Worm (Caenorhabditis elegans) whole organism, L3 larva: ENCODE results near the gene B0001.3.

Experiments
- R02D3.7 ChIP-seq: fragments of 150-350 bp; optimal IDR thresholded peaks from 2 replicates; lab custom pipeline; 2014; ENCODE audit warnings: missing biosample characterization, missing genetic modification characterization
- ama-1 ChIP-seq: fragments of 150-350 bp; optimal IDR thresholded peaks from 2 replicates; lab custom pipeline; 2018
- ceh-16 ChIP-seq: sonication (generic microtip); optimal IDR thresholded peaks from 2 replicates; lab custom pipeline; 2017; ENCODE audit warnings: missing biosample characterization, missing genetic modification characterization
- ceh-82 ChIP-seq: fragments of 150-350 bp; optimal IDR thresholded peaks from 2 replicates; lab custom pipeline; 2014; ENCODE audit warnings: missing biosample characterization, missing genetic modification characterization
- ceh-9 ChIP-seq: sonication (generic microtip); optimal IDR thresholded peaks from 2 replicates; lab custom pipeline; 2018; ENCODE audit warnings: missing biosample characterization, missing genetic modification characterization
- daf-12 ChIP-seq: fragments of 150-350 bp; optimal IDR thresholded peaks from 2 replicates; lab custom pipeline; 2014; ENCODE audit warnings: missing biosample characterization, missing genetic modification reagents, missing genetic modification characterization
- egl-5 ChIP-seq: fragments of 150-350 bp; optimal IDR thresholded peaks from 2 replicates; lab custom pipeline; 2017; ENCODE audit warnings: missing biosample characterization, missing genetic modification reagents, missing genetic modification characterization, inconsistent platforms
- elt-2 ChIP-seq: sonication (generic microtip); optimal IDR thresholded peaks from 2 replicates; lab custom pipeline; 2016; ENCODE audit warnings: missing genetic modification reagents, mild to moderate bottlenecking, missing genetic modification characterization, missing compliant biosample characterization
- eor-1 ChIP-seq, 2 experiments: fragments of 150-350 bp; optimal IDR thresholded peaks; 2 replicates each; lab custom pipeline; 2014 to 2018; ENCODE audit warnings: missing biosample characterization in 2 of 2, missing genetic modification characterization in 2 of 2
- fkh-10 ChIP-seq: sonication (generic microtip); optimal IDR thresholded peaks from 2 replicates; lab custom pipeline; 2017; ENCODE audit warnings: missing biosample characterization, missing genetic modification reagents, missing genetic modification characterization
- fkh-2 ChIP-seq: fragments of 150-350 bp; optimal IDR thresholded peaks from 2 replicates; lab custom pipeline; 2014; ENCODE audit warnings: missing biosample characterization, missing genetic modification reagents, missing genetic modification characterization
- hmg-11 ChIP-seq: sonication (generic microtip); optimal IDR thresholded peaks from 2 replicates; lab custom pipeline; 2016; ENCODE audit warnings: missing genetic modification characterization, missing compliant biosample characterization
- lin-15B ChIP-seq: fragments of 150-350 bp; optimal IDR thresholded peaks from 2 replicates; lab custom pipeline; 2014; ENCODE audit warnings: missing biosample characterization, missing genetic modification characterization
- lin-39 ChIP-seq: fragments of 150-350 bp; optimal IDR thresholded peaks from 2 replicates; lab custom pipeline; 2018; ENCODE audit warnings: missing biosample characterization, missing genetic modification reagents, missing genetic modification characterization
- mdl-1 ChIP-seq: fragments of 150-350 bp; optimal IDR thresholded peaks from 2 replicates; lab custom pipeline; 2014; ENCODE audit warnings: missing biosample characterization, missing genetic modification characterization
- mml-1 ChIP-seq: fragments of 150-350 bp; sonication (generic microtip); optimal IDR thresholded peaks from 3 replicates; lab custom pipeline; 2014; ENCODE audit warnings: missing biosample characterization, missing genetic modification characterization
- nfya-1 ChIP-seq: sonication (generic microtip); optimal IDR thresholded peaks from 2 replicates; lab custom pipeline; 2017; ENCODE audit warnings: missing genetic modification characterization, mild to moderate bottlenecking, missing compliant biosample characterization, antibody characterized with exemption, moderate library complexity; ENCODE audit not compliant: insufficient read depth
- nhr-12 ChIP-seq: fragments of 150-350 bp; optimal IDR thresholded peaks from 2 replicates; lab custom pipeline; 2014; ENCODE audit warnings: missing biosample characterization, missing genetic modification characterization
- nhr-23 ChIP-seq: fragments of 150-350 bp; optimal IDR thresholded peaks from 2 replicates; lab custom pipeline; 2014; ENCODE audit warnings: missing biosample characterization, missing genetic modification reagents, missing genetic modification characterization
- nhr-237 ChIP-seq: fragments of 150-350 bp; optimal IDR thresholded peaks from 2 replicates; lab custom pipeline; 2014; ENCODE audit warnings: missing biosample characterization, missing genetic modification characterization
- nhr-25 ChIP-seq: sonication (generic microtip); optimal IDR thresholded peaks from 2 replicates; lab custom pipeline; 2017; ENCODE audit warnings: missing biosample characterization, missing genetic modification characterization
- nhr-28 ChIP-seq: fragments of 150-350 bp; optimal IDR thresholded peaks from 2 replicates; lab custom pipeline; 2014; ENCODE audit warnings: missing biosample characterization, missing genetic modification characterization
- nhr-67 ChIP-seq: fragments of 150-350 bp; optimal IDR thresholded peaks from 2 replicates; lab custom pipeline; 2014; ENCODE audit warnings: missing biosample characterization, missing genetic modification characterization
- pha-4 ChIP-seq: fragments of 150-350 bp; optimal IDR thresholded peaks from 2 replicates; lab custom pipeline; 2014; ENCODE audit warnings: missing biosample characterization, missing genetic modification reagents, missing genetic modification characterization
- pqm-1 ChIP-seq: fragments of 150-350 bp; optimal IDR thresholded peaks from 2 replicates; lab custom pipeline; 2017; ENCODE audit warnings: missing biosample characterization, missing genetic modification characterization, inconsistent platforms
- sea-2 ChIP-seq: fragments of 150-350 bp; sonication (generic microtip); optimal IDR thresholded peaks from 4 replicates; lab custom pipeline; 2014; ENCODE audit warnings: missing biosample characterization, missing genetic modification reagents, missing genetic modification characterization
- snpc-4 ChIP-seq: fragments of 150-350 bp; optimal IDR thresholded peaks from 2 replicates; lab custom pipeline; 2014; ENCODE audit warnings: missing biosample characterization, missing genetic modification characterization
- tbx-2 ChIP-seq: sonication (generic microtip); optimal IDR thresholded peaks from 2 replicates; lab custom pipeline; 2016; ENCODE audit warnings: mild to moderate bottlenecking, missing genetic modification characterization, missing compliant biosample characterization
- unc-39 ChIP-seq: sonication (generic microtip); optimal IDR thresholded peaks from 4 replicates; lab custom pipeline; 2017; ENCODE audit warnings: missing biosample characterization, missing genetic modification characterization

The B0001.3 gene

ce11 chrIV:12126740-12127472, 18.6 kb downstream of the B0001.3 start:
- TF ChIP-seq fkh-10 (GFP tag; lab: Kevin White, UChicago) (peak; percentile 20), unc-39 (tag; lab: Kevin White, UChicago) (no peak), nhr-28 (tag; lab: Kevin White, UChicago) (no peak), lin-39 (tag; lab: Kevin White, UChicago) (peak; percentile 29), egl-5 (tag; lab: Kevin White, UChicago) (no peak), mdl-1 (no peak), ama-1 (lab: Kevin White, UChicago) (no peak), daf-12 (no peak)

- TF ChIP-seq ceh-9 (tag; lab: Kevin White, UChicago) (no peak), tbx-2 (tag; lab: Kevin White, UChicago) (no peak), pha-4 (tag; lab: Kevin White, UChicago) (no peak), mdl-1 (no peak), R02D3.7 (tag; lab: Kevin White, UChicago) (no peak), ceh-16 (tag; lab: Kevin White, UChicago) (no peak), pqm-1 (no peak), egl-5 (tag; lab: Kevin White, UChicago) (no peak), fkh-10 (GFP tag; lab: Kevin White, UChicago) (no peak), nhr-67 (tag; lab: Kevin White, UChicago) (no peak), snpc-4 (tag; lab: Kevin White, UChicago) (no peak), unc-39 (tag; lab: Kevin White, UChicago) (no peak), fkh-2 (tag; lab: Kevin White, UChicago) (no peak)
These were observed 21.0 kb downstream of the B0001.3 start, which contains the start of gene dhhc-6 for ce11 chrIV:12124314-12125084. dhhc-6 (plus strand) TSS chrIV:12124952.

ce11 chrIV:12122874-12123664, 22.5 kb downstream of the B0001.3 start, which contains the start of gene aly-3:
aly-3 (plus strand) TSS chrIV:12123282.
- TF ChIP-seq lin-15B (tag; lab: Kevin White, UChicago) (peak; percentile 13), nhr-237 (tag; lab: Kevin White, UChicago) (no peak), pha-4 (tag; lab: Kevin White, UChicago) (peak; percentile 59), lin-39 (tag; lab: Kevin White, UChicago) (peak; percentile 9), nfya-1 (tag; lab: Kevin White, UChicago) (peak; percentile 63), nhr-23 (tag; lab: Kevin White, UChicago) (no peak), ceh-16 (tag; lab: Kevin White, UChicago) (no peak), mml-1 (no peak), elt-2 (tag; lab: Kevin White, UChicago) (peak; percentile 4), ama-1 (lab: Kevin White, UChicago) (peak; percentile 15), hmg-11 (tag; lab: Kevin White, UChicago) (peak; percentile 34)

ce11 chrIV:12121076-12121475, 24.5 kb downstream of the B0001.3 start, which contains the start of the genes ddb-1 and M18.6:
ddb-1 (minus strand) TSS chrIV:12121165.
M18.6 (plus strand) TSS chrIV:12121310.
- TF ChIP-seq eor-1 (tag; optimal IDR thresholded peaks at IDR 0.05; lab: Kevin White, UChicago) (no peak), pha-4 (tag; lab: Kevin White, UChicago) (peak; percentile 81), ceh-82 (tag; lab: Kevin White, UChicago) (no peak), pqm-1 (no peak), nhr-25 (tag; lab: Kevin White, UChicago) (peak; percentile 8), lin-39 (tag; lab: Kevin White, UChicago) (peak; percentile 30), sea-2 (GFP tag; lab: Kevin White, UChicago) (no peak), lin-15B (tag; lab: Kevin White, UChicago) (peak; percentile 68), nhr-12 (tag; lab: Kevin White, UChicago) (no peak), nfya-1 (tag; lab: Kevin White, UChicago) (peak; percentile 66), snpc-4 (tag; lab: Kevin White, UChicago) (peak; percentile 7), elt-2 (tag; lab: Kevin White, UChicago) (peak; percentile 2)
